Fruit fly (Drosophila melanogaster) whole organism, embryonic: Measurements from ENCODE around the gene CG1542.

Experiments
- Bteb2 ChIP-seq: fragments of 200-800 bp; sonication (Bioruptor generic); optimal IDR thresholded peaks from 2 replicates; lab custom pipeline; 2016; ENCODE audit warnings: missing biosample characterization, missing genetic modification characterization
- CG10209 ChIP-seq: fragments of 200-800 bp; sonication (Bioruptor generic); optimal IDR thresholded peaks from 3 replicates; lab custom pipeline; 2017; ENCODE audit warnings: missing biosample characterization, mild to moderate bottlenecking, missing genetic modification characterization, missing genetic modification reagents
- CG10321 ChIP-seq: fragments of 200-800 bp; sonication (Bioruptor generic); IDR thresholded peaks from 2 replicates; pipeline ENCODE4 v1.3.6; 2022; ENCODE audit warnings: missing biosample characterization, missing genetic modification characterization
- CG10431 ChIP-seq: fragments of 200-800 bp; sonication (Bioruptor generic); optimal IDR thresholded peaks from 3 replicates; lab custom pipeline; 2018; ENCODE audit warnings: missing biosample characterization, mild to moderate bottlenecking, missing genetic modification characterization
- CG11093 ChIP-seq: fragments of 200-800 bp; sonication (Bioruptor generic); IDR thresholded peaks from 3 replicates; pipeline ENCODE4 v1.3.6; 2022; ENCODE audit warnings: missing biosample characterization, missing genetic modification characterization
- CG11398 ChIP-seq: fragments of 200-800 bp; sonication (Bioruptor generic); optimal IDR thresholded peaks from 2 replicates; lab custom pipeline; 2016; ENCODE audit warnings: missing biosample characterization, missing genetic modification characterization
- CG11695 ChIP-seq: fragments of 200-800 bp; sonication (Bioruptor generic); IDR thresholded peaks from 3 replicates; pipeline ENCODE4 v1.3.6; 2022; ENCODE audit warnings: missing biosample characterization, missing genetic modification characterization
- CG1233 ChIP-seq: fragments of 200-800 bp; sonication (Bioruptor generic); optimal IDR thresholded peaks from 4 replicates; lab custom pipeline; 2018; ENCODE audit warnings: missing biosample characterization, mild to moderate bottlenecking, missing genetic modification characterization
- CG13894 ChIP-seq: fragments of 200-800 bp; sonication (Bioruptor generic); optimal IDR thresholded peaks from 3 replicates; lab custom pipeline; 2018; ENCODE audit warnings: missing biosample characterization, mild to moderate bottlenecking, missing genetic modification characterization, moderate library complexity
- CG15514 ChIP-seq: fragments of 200-800 bp; sonication (Bioruptor generic); optimal IDR thresholded peaks from 3 replicates; lab custom pipeline; 2017; ENCODE audit warnings: missing biosample characterization, missing genetic modification characterization, mild to moderate bottlenecking, moderate library complexity, missing genetic modification reagents
- CG17385 ChIP-seq: fragments of 200-800 bp; sonication (Bioruptor generic); optimal IDR thresholded peaks from 3 replicates; lab custom pipeline; 2018; ENCODE audit warnings: missing biosample characterization, mild to moderate bottlenecking, missing genetic modification characterization
- CG17912 ChIP-seq: fragments of 200-800 bp; sonication (Bioruptor generic); optimal IDR thresholded peaks from 2 replicates; lab custom pipeline; 2018; ENCODE audit warnings: missing biosample characterization, mild to moderate bottlenecking, missing genetic modification characterization
- CG18599 ChIP-seq: fragments of 200-800 bp; sonication (Bioruptor generic); optimal IDR thresholded peaks from 3 replicates; lab custom pipeline; 2017; ENCODE audit warnings: missing biosample characterization, missing genetic modification characterization, mild to moderate bottlenecking, moderate library complexity, missing genetic modification reagents
- CG2129 ChIP-seq: fragments of 200-800 bp; sonication (Bioruptor generic); IDR thresholded peaks from 2 replicates; pipeline ENCODE4 v1.3.6; 2022; ENCODE audit warnings: missing biosample characterization, missing genetic modification characterization; ENCODE audit not compliant: partially characterized antibody
- CG2202 ChIP-seq: fragments of 200-800 bp; sonication (Bioruptor generic); optimal IDR thresholded peaks from 2 replicates; lab custom pipeline; 2018; ENCODE audit warnings: missing biosample characterization, mild to moderate bottlenecking, missing genetic modification characterization
- CG32767 ChIP-seq: fragments of 200-800 bp; sonication (Bioruptor generic); IDR thresholded peaks from 2 replicates; pipeline ENCODE4 v1.3.6; 2022; ENCODE audit warnings: missing biosample characterization, missing genetic modification characterization
- CG34224 ChIP-seq: fragments of 200-800 bp; sonication (Bioruptor generic); IDR thresholded peaks from 3 replicates; pipeline ENCODE4 v1.3.6; 2022; ENCODE audit warnings: missing biosample characterization, missing genetic modification characterization; ENCODE audit not compliant: partially characterized antibody
- CG5245 ChIP-seq: fragments of 200-800 bp; sonication (Bioruptor generic); optimal IDR thresholded peaks from 3 replicates; lab custom pipeline; 2016; ENCODE audit warnings: missing biosample characterization, missing genetic modification characterization
- CG6654 ChIP-seq: fragments of 200-800 bp; sonication (Bioruptor generic); optimal IDR thresholded peaks from 2 replicates; lab custom pipeline; 2017; ENCODE audit warnings: missing biosample characterization, mild to moderate bottlenecking, missing genetic modification characterization
- CG7357 ChIP-seq: fragments of 200-800 bp; sonication (Bioruptor generic); IDR thresholded peaks from 3 replicates; pipeline ENCODE4 v1.3.6; 2022; ENCODE audit warnings: missing biosample characterization, missing genetic modification characterization
- CG8359 ChIP-seq: fragments of 200-800 bp; sonication (Bioruptor generic); optimal IDR thresholded peaks from 2 replicates; lab custom pipeline; 2017; ENCODE audit warnings: missing biosample characterization, mild to moderate bottlenecking, missing genetic modification characterization, borderline replicate concordance
- CG9727 ChIP-seq: fragments of 200-800 bp; sonication (Bioruptor generic); optimal IDR thresholded peaks from 3 replicates; lab custom pipeline; 2017; ENCODE audit warnings: missing biosample characterization, mild to moderate bottlenecking, missing genetic modification characterization
- MBD-R2 ChIP-seq: fragments of 200-800 bp; sonication (Bioruptor generic); IDR thresholded peaks from 2 replicates; pipeline ENCODE4 v1.3.6; 2022; ENCODE audit warnings: missing biosample characterization, missing genetic modification characterization
- Mrtf ChIP-seq: fragments of 200-800 bp; sonication (Bioruptor generic); IDR thresholded peaks from 3 replicates; pipeline ENCODE4 v1.3.6; 2022; ENCODE audit warnings: missing biosample characterization, missing genetic modification characterization
- Side ChIP-seq: fragments of 200-800 bp; sonication (Bioruptor generic); optimal IDR thresholded peaks from 2 replicates; lab custom pipeline; 2016; ENCODE audit warnings: missing biosample characterization, missing genetic modification characterization
- Sry-β ChIP-seq: fragments of 200-800 bp; sonication (Bioruptor generic); optimal IDR thresholded peaks from 2 replicates; lab custom pipeline; 2018; ENCODE audit warnings: missing biosample characterization, mild to moderate bottlenecking, missing genetic modification characterization, moderate library complexity
- aop ChIP-seq: fragments of 200-800 bp; sonication (Bioruptor generic); IDR thresholded peaks from 2 replicates; pipeline ENCODE4 v1.3.6; 2022; ENCODE audit warnings: missing biosample characterization, missing genetic modification characterization
- ap ChIP-seq: fragments of 200-800 bp; sonication (Bioruptor generic); IDR thresholded peaks from 2 replicates; pipeline ENCODE4 v1.3.6; 2022; ENCODE audit warnings: missing biosample characterization, missing genetic modification characterization
- ase ChIP-seq: fragments of 200-800 bp; sonication (Bioruptor generic); IDR thresholded peaks from 3 replicates; pipeline ENCODE4 v1.3.6; 2022; ENCODE audit warnings: missing biosample characterization, missing genetic modification characterization
- bsh ChIP-seq, 2 experiments: fragments of 200-800 bp; sonication (Bioruptor generic); optimal IDR thresholded peaks; 2 replicates each; lab custom pipeline; 2017 to 2018; ENCODE audit warnings: mild to moderate bottlenecking in 2 of 2, missing biosample characterization in 2 of 2, missing genetic modification characterization in 2 of 2, moderate library complexity in 1 of 2
- da ChIP-seq: fragments of 200-800 bp; sonication (Bioruptor generic); optimal IDR thresholded peaks from 2 replicates; lab custom pipeline; 2016; ENCODE audit warnings: missing biosample characterization, missing genetic modification characterization
- dmrt11E ChIP-seq: fragments of 200-800 bp; sonication (Bioruptor generic); optimal IDR thresholded peaks from 3 replicates; lab custom pipeline; 2018; ENCODE audit warnings: missing biosample characterization, mild to moderate bottlenecking, missing genetic modification characterization, moderate library complexity
- dmrt99B ChIP-seq: fragments of 200-800 bp; sonication (Bioruptor generic); optimal IDR thresholded peaks from 2 replicates; lab custom pipeline; 2018; ENCODE audit warnings: missing biosample characterization, mild to moderate bottlenecking, missing genetic modification characterization, moderate library complexity
- gce ChIP-seq: fragments of 200-800 bp; sonication (Bioruptor generic); IDR thresholded peaks from 3 replicates; pipeline ENCODE4 v1.3.6; 2022; ENCODE audit warnings: missing biosample characterization, missing genetic modification characterization
- h ChIP-seq: fragments of >200 bp; optimal IDR thresholded peaks from 2 replicates; lab custom pipeline; 2017
- org-1 ChIP-seq: fragments of 200-800 bp; sonication (Bioruptor generic); optimal IDR thresholded peaks from 2 replicates; lab custom pipeline; 2017; ENCODE audit warnings: missing biosample characterization, missing genetic modification characterization
- p53 ChIP-seq: fragments of 200-800 bp; sonication (Bioruptor generic); optimal IDR thresholded peaks from 2 replicates; lab custom pipeline; 2016; ENCODE audit warnings: missing biosample characterization, missing genetic modification characterization
- pfk ChIP-seq: fragments of 200-800 bp; sonication (Bioruptor generic); optimal IDR thresholded peaks from 2 replicates; lab custom pipeline; 2018; ENCODE audit warnings: missing biosample characterization, mild to moderate bottlenecking, missing genetic modification characterization, moderate library complexity
- pho ChIP-seq: fragments of 200-800 bp; sonication (Bioruptor generic); optimal IDR thresholded peaks from 2 replicates; lab custom pipeline; 2016; ENCODE audit warnings: missing biosample characterization, missing genetic modification characterization
- phol ChIP-seq: fragments of 200-800 bp; sonication (Bioruptor generic); optimal IDR thresholded peaks from 3 replicates; lab custom pipeline; 2018; ENCODE audit warnings: missing biosample characterization, mild to moderate bottlenecking, missing genetic modification characterization, moderate library complexity
- pros ChIP-seq: fragments of 200-800 bp; sonication (Bioruptor generic); optimal IDR thresholded peaks from 3 replicates; lab custom pipeline; 2019; ENCODE audit warnings: missing biosample characterization, mild to moderate bottlenecking, missing genetic modification characterization, moderate library complexity
- run ChIP-seq: fragments of 200-800 bp; sonication (Bioruptor generic); optimal IDR thresholded peaks from 3 replicates; lab custom pipeline; 2018; ENCODE audit warnings: missing biosample characterization, mild to moderate bottlenecking, missing genetic modification characterization
- sqz ChIP-seq: fragments of 200-800 bp; sonication (Bioruptor generic); optimal IDR thresholded peaks from 3 replicates; lab custom pipeline; 2018; ENCODE audit warnings: missing biosample characterization, mild to moderate bottlenecking, missing genetic modification characterization
- stc ChIP-seq: fragments of 200-800 bp; sonication (Bioruptor generic); IDR thresholded peaks from 2 replicates; pipeline ENCODE4 v1.3.6; 2022; ENCODE audit warnings: missing biosample characterization, missing genetic modification characterization
- tio ChIP-seq: fragments of 200-800 bp; sonication (Bioruptor generic); optimal IDR thresholded peaks from 2 replicates; lab custom pipeline; 2017; ENCODE audit warnings: missing biosample characterization, missing genetic modification characterization, inconsistent platforms
- trem ChIP-seq: fragments of 200-800 bp; optimal IDR thresholded peaks from 3 replicates; lab custom pipeline; 2019; ENCODE audit warnings: missing biosample characterization, mild to moderate bottlenecking, missing genetic modification characterization, moderate library complexity
- ttk ChIP-seq: fragments of 200-800 bp; sonication (Bioruptor generic); IDR thresholded peaks from 2 replicates; pipeline ENCODE4 v2.1.2; 2022; ENCODE audit warnings: missing biosample characterization, missing genetic modification characterization
- vnd ChIP-seq: fragments of 200-800 bp; sonication (Bioruptor generic); IDR thresholded peaks from 3 replicates; pipeline ENCODE4 v1.3.6; 2022; ENCODE audit warnings: missing biosample characterization, missing genetic modification characterization; ENCODE audit not compliant: partially characterized antibody

CG1542 gene

DNA sequence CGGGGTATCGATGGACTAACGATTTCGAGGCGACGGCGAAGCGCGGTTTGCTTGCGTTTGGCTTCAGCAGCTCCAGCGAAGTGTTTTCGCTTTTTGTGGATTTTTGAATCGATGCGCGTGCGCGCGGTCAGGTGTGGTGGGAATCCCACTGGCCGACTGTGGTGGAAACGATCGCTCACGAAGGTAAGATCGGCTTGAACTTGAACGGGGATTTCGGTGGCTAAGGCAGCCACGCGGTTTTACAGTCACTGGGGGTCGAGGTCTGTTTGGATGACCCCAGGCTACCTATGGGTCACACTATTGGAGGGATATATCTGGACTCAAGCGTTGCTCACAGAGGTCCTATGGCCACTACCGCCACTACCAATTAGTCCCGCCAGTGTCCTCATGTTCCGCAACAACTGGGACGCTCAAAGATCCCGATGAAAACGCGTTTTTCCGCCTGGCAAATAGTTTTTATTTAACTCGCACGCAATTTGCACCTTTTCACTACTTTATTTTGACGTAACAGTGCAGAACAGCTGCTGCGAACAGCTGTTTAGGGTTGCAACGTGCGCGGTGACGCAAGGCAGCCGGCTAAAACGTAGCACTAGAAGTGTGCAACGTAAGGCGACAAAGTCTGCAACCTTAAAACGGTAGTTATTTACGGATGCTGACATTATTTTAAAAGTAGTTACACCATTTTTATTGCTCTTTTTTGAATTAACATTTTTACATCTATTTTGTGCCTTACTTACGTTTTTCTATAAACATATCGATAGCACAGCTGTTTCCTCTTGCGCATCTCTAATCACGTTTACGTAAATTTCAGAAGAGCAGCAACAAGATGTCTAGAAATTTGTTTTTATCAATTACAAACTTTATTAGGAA, 39.1 kb downstream of the CG1542 start, which contains the start of the genes qless and mRpL32 (continued):
- TF ChIP-seq CG2129 (peak; percentile 61; the same call in 1 of the 2 replicates), da (peak; percentile 11), CG11093 (GFP tag; lab: Robert Waterston, UW) (peak; percentile 69), CG8359 (GFP tag; lab: Kevin White, UChicago) (peak; percentile 35), ap (no peak), tio (GFP tag; lab: Kevin White, UChicago) (no peak), sqz (GFP tag; lab: Kevin White, UChicago) (no peak), vnd (GFP tag; lab: Robert Waterston, UW) (peak; percentile 64), trem (tag; lab: Kevin White, UChicago) (peak; percentile 52), CG7357 (GFP tag; lab: Robert Waterston, UW) (peak; percentile 70; the same call in 2 of the 3 replicates), gce (GFP tag; lab: Robert Waterston, UW) (peak; percentile 39; the same call in 1 of the 3 replicates), CG13894 (tag; lab: Kevin White, UChicago) (no peak), CG10321 (GFP tag; lab: Robert Waterston, UW) (no peak), CG10431 (GFP tag; lab: Kevin White, UChicago) (no peak), CG5245 (peak; percentile 70), CG6654 (GFP tag; lab: Kevin White, UChicago) (peak; percentile 95), CG17912 (no peak), Sry-β (GFP tag; lab: Kevin White, UChicago) (peak; percentile 21), ttk (GFP tag; lab: Robert Waterston, UW) (peak; percentile 70), MBD-R2 (GFP tag; lab: Robert Waterston, UW) (peak; percentile 80; the same call in 1 of the 2 replicates), pros (GFP tag; lab: Kevin White, UChicago) (no peak), CG11398 (no peak), p53 (no peak), Side (peak; percentile 59), phol (tag; lab: Kevin White, UChicago) (peak; percentile 74), bsh (GFP tag; optimal IDR thresholded peaks at IDR 0.05; lab: Kevin White, UChicago) (peak in 1 of 2 experiments; percentile 29), Mrtf (GFP tag; lab: Robert Waterston, UW) (peak; percentile 53; the same call in 1 of the 3 replicates), ase (GFP tag; lab: Robert Waterston, UW) (peak; percentile 77), dmrt11E (tag; lab: Kevin White, UChicago) (no peak), CG2202 (no peak), CG18599 (GFP tag; lab: Kevin White, UChicago) (peak; percentile 55), CG32767 (GFP tag; lab: Robert Waterston, UW) (peak; percentile 54), aop (GFP tag; lab: Robert Waterston, UW) (no peak), h (lab: Kevin White, UChicago) (no peak), dmrt99B (tag; lab: Kevin White, UChicago) (no peak), run (tag; lab: Kevin White, UChicago) (no peak), org-1 (GFP tag; lab: Kevin White, UChicago) (no peak), CG11695 (GFP tag; lab: Robert Waterston, UW) (peak; percentile 78; the same call in 2 of the 3 replicates), CG10209 (no peak), CG15514 (GFP tag; lab: Kevin White, UChicago) (peak; percentile 45), pho (peak; percentile 1), Bteb2 (GFP tag; lab: Kevin White, UChicago) (peak; percentile 28), CG34224 (peak; percentile 74; the same call in 2 of the 3 replicates), pfk (no peak), CG17385 (GFP tag; lab: Kevin White, UChicago) (peak; percentile 27), stc (peak; percentile 75), CG1233 (no peak), CG9727 (GFP tag; lab: Kevin White, UChicago) (peak; percentile 60)
